Worm (Caenorhabditis elegans): ENCODE results near the gene C27F2.9.

- TF ChIP-seq nhr-28 (tag; optimal IDR thresholded peaks at IDR 0.05) (no peak), elt-2 (tag; optimal IDR thresholded peaks at IDR 0.05) (no peak), sptf-1 (tag; optimal IDR thresholded peaks at IDR 0.05) (no peak), ztf-11 (tag; optimal IDR thresholded peaks at IDR 0.05) (no peak), unc-98 (GFP tag; IDR thresholded peaks at IDR 0.05) (no peak), nhr-11 (tag; optimal IDR thresholded peaks at IDR 0.05) (no peak)
Measured at ce11 chrIII:4968146-4968545, 5.3 kb upstream of the C27F2.9 start.
